Fruit fly (Drosophila melanogaster) whole organism, wandering third instar larva: ENCODE measurements around the gene Jhbp5.
A peak's percentile ranks its signal among the peaks of the same experiment; 100 is the strongest.

Source experiments
- Abd-B ChIP-seq: fragments of >200 bp; optimal IDR thresholded peaks from 2 replicates; lab custom pipeline; 2017; ENCODE audit warnings: missing biosample characterization, missing genetic modification characterization
- CG32264 ChIP-seq: fragments of 200-800 bp; sonication (Bioruptor generic); optimal IDR thresholded peaks from 2 replicates; lab custom pipeline; 2016; ENCODE audit warnings: missing biosample characterization, missing genetic modification characterization
- CG9705 ChIP-seq: fragments of 200-800 bp; sonication (Bioruptor generic); optimal IDR thresholded peaks from 2 replicates; lab custom pipeline; 2018; ENCODE audit warnings: missing biosample characterization, mild to moderate bottlenecking, missing genetic modification characterization
- CrebA ChIP-seq: fragments of 200-800 bp; sonication (Bioruptor generic); optimal IDR thresholded peaks from 2 replicates; lab custom pipeline; 2016; ENCODE audit warnings: missing biosample characterization, mild to moderate bottlenecking, missing genetic modification characterization, borderline replicate concordance
- Dfd ChIP-seq: fragments of >200 bp; optimal IDR thresholded peaks from 2 replicates; lab custom pipeline; 2017; ENCODE audit warnings: missing biosample characterization, missing genetic modification characterization
- Dif ChIP-seq: fragments of 200-275, 200-300 bp; sonication (Bioruptor generic); optimal IDR thresholded peaks from 2 replicates; lab custom pipeline; 2018; ENCODE audit warnings: missing biosample characterization, missing genetic modification characterization; ENCODE audit not compliant: partially characterized antibody
- GATAd ChIP-seq: sonication (Bioruptor generic); optimal IDR thresholded peaks from 2 replicates; lab custom pipeline; 2016; ENCODE audit warnings: missing biosample characterization, missing genetic modification characterization
- HLH106 ChIP-seq: fragments of 200-800 bp; optimal IDR thresholded peaks from 3 replicates; lab custom pipeline; 2019; ENCODE audit warnings: missing biosample characterization, mild to moderate bottlenecking, missing genetic modification characterization, moderate library complexity
- Hnf4 ChIP-seq: fragments of 200-800 bp; sonication (Bioruptor generic); optimal IDR thresholded peaks from 2 replicates; lab custom pipeline; 2016; ENCODE audit warnings: missing biosample characterization, mild to moderate bottlenecking, missing genetic modification characterization
- Hr78 ChIP-seq: fragments of >200 bp; optimal IDR thresholded peaks from 2 replicates; lab custom pipeline; 2017; ENCODE audit warnings: missing biosample characterization, missing genetic modification characterization
- Hr83 ChIP-seq: fragments of 200-300 bp; sonication (Bioruptor generic); optimal IDR thresholded peaks from 2 replicates; lab custom pipeline; 2016; ENCODE audit warnings: missing biosample characterization, mild to moderate bottlenecking, missing genetic modification characterization, moderate library complexity; ENCODE audit not compliant: poor library complexity, severe bottlenecking
- Jra ChIP-seq: sonication (Bioruptor generic); optimal IDR thresholded peaks from 2 replicates; lab custom pipeline; 2016; ENCODE audit warnings: missing biosample characterization, missing genetic modification characterization
- Mio ChIP-seq: sonication (Bioruptor generic); optimal IDR thresholded peaks from 2 replicates; lab custom pipeline; 2016; ENCODE audit warnings: missing biosample characterization, missing genetic modification characterization
- N ChIP-seq: fragments of >200 bp; optimal IDR thresholded peaks from 2 replicates; lab custom pipeline; 2018; ENCODE audit warnings: missing biosample characterization, missing external identifiers, missing genetic modification characterization
- Rel ChIP-seq, 2 experiments: fragments of 200-800 bp; sonication (Bioruptor generic) in 1 of 2; optimal IDR thresholded peaks; 2 replicates in 1 of 2; 3 replicates in 1 of 2; lab custom pipeline; 2016 to 2019; ENCODE audit warnings: mild to moderate bottlenecking in 2 of 2, missing biosample characterization in 2 of 2, missing genetic modification characterization in 2 of 2, moderate library complexity in 1 of 2
- Sp1 ChIP-seq: fragments of 200-800 bp; sonication (Bioruptor generic); optimal IDR thresholded peaks from 3 replicates; lab custom pipeline; 2019; ENCODE audit warnings: missing biosample characterization, mild to moderate bottlenecking, missing genetic modification characterization, moderate library complexity
- br ChIP-seq: fragments of 200-800 bp; sonication (Bioruptor generic); optimal IDR thresholded peaks from 2 replicates; lab custom pipeline; 2016; ENCODE audit warnings: missing biosample characterization, missing genetic modification characterization
- dl ChIP-seq, 2 experiments: fragments of 175-275, 200-275 bp in 1 of 2; fragments of 200-275 bp in 1 of 2; sonication (Bioruptor generic); optimal IDR thresholded peaks; lab custom pipeline; 2018; ENCODE audit warnings: mild to moderate bottlenecking in 2 of 2, missing biosample characterization in 2 of 2, missing genetic modification characterization in 2 of 2, moderate library complexity in 2 of 2; ENCODE audit not compliant: partially characterized antibody in 2 of 2, insufficient read depth in 1 of 2
- dmrt93B ChIP-seq: fragments of 200-800 bp; sonication (Bioruptor generic); optimal IDR thresholded peaks from 2 replicates; lab custom pipeline; 2018; ENCODE audit warnings: missing biosample characterization, mild to moderate bottlenecking, missing genetic modification characterization
- dsf ChIP-seq: sonication (Bioruptor generic); optimal IDR thresholded peaks from 2 replicates; lab custom pipeline; 2016; ENCODE audit warnings: missing biosample characterization, missing genetic modification characterization, borderline replicate concordance
- fru ChIP-seq: fragments of 200-800 bp; sonication (Bioruptor generic); optimal IDR thresholded peaks from 3 replicates; lab custom pipeline; 2016; ENCODE audit warnings: missing biosample characterization, mild to moderate bottlenecking, missing genetic modification characterization
- h ChIP-seq: fragments of 200-800 bp; sonication (Bioruptor generic); optimal IDR thresholded peaks from 3 replicates; lab custom pipeline; 2016; ENCODE audit warnings: missing biosample characterization, mild to moderate bottlenecking, missing genetic modification characterization
- pan ChIP-seq: fragments of >200 bp; optimal IDR thresholded peaks from 2 replicates; lab custom pipeline; 2017
- psq ChIP-seq: fragments of 200-800 bp; sonication (Bioruptor generic); optimal IDR thresholded peaks from 3 replicates; lab custom pipeline; 2017; ENCODE audit warnings: missing biosample characterization, mild to moderate bottlenecking, missing genetic modification characterization, moderate library complexity
- rgr ChIP-seq: fragments of 200-800 bp; sonication (Bioruptor generic); optimal IDR thresholded peaks from 3 replicates; lab custom pipeline; 2016; ENCODE audit warnings: missing biosample characterization, mild to moderate bottlenecking, missing genetic modification characterization
- sage ChIP-seq: fragments of 200-800 bp; sonication (Bioruptor generic); optimal IDR thresholded peaks from 2 replicates; lab custom pipeline; 2016; ENCODE audit warnings: missing biosample characterization, mild to moderate bottlenecking, missing genetic modification characterization
- tai ChIP-seq: sonication (Bioruptor generic); optimal IDR thresholded peaks from 2 replicates; lab custom pipeline; 2016; ENCODE audit warnings: missing biosample characterization, missing genetic modification characterization
- woc ChIP-seq: sonication (Bioruptor generic); optimal IDR thresholded peaks from 2 replicates; lab custom pipeline; 2016; ENCODE audit warnings: missing biosample characterization, mild to moderate bottlenecking, missing genetic modification characterization

The Jhbp5 gene

dm6 chr3R:16010009-16010505 is 35.9 kb downstream of the Jhbp5 start:
- TF ChIP-seq CrebA (GFP tag; lab: Kevin White, UChicago): peak; percentile 12
- TF ChIP-seq GATAd (GFP tag; lab: Kevin White, UChicago): no peak
- TF ChIP-seq h (GFP tag; lab: Kevin White, UChicago): peak; percentile 48
- peak; percentile 63 for TF ChIP-seq br (GFP tag; lab: Kevin White, UChicago)
- no peak for TF ChIP-seq HLH106 (tag; lab: Kevin White, UChicago)
- TF ChIP-seq Rel (GFP tag; optimal IDR thresholded peaks at IDR 0.05; lab: Kevin White, UChicago): no peak
- peak; percentile 80 for TF ChIP-seq Rel (tag; optimal IDR thresholded peaks at IDR 0.05; lab: Kevin White, UChicago)

- TF ChIP-seq Mio (GFP tag; lab: Kevin White, UChicago) (no peak), Hnf4 (GFP tag; lab: Kevin White, UChicago) (peak; percentile 34), rgr (GFP tag; lab: Kevin White, UChicago) (peak; percentile 14), br (GFP tag; lab: Kevin White, UChicago) (peak; percentile 13), h (GFP tag; lab: Kevin White, UChicago) (peak; percentile 40), pan (no peak), Rel (GFP tag; optimal IDR thresholded peaks at IDR 0.05; lab: Kevin White, UChicago) (no peak), Rel (tag; optimal IDR thresholded peaks at IDR 0.05; lab: Kevin White, UChicago) (peak; percentile 47), tai (no peak), fru (peak; percentile 19), Jra (peak; percentile 21)
Measured at dm6 chr3R:16009030-16009429, 36.9 kb downstream of the Jhbp5 start, which contains the start of gene GATAe. Gene GATAe (plus strand): TSS chr3R:16009105.

DNA sequence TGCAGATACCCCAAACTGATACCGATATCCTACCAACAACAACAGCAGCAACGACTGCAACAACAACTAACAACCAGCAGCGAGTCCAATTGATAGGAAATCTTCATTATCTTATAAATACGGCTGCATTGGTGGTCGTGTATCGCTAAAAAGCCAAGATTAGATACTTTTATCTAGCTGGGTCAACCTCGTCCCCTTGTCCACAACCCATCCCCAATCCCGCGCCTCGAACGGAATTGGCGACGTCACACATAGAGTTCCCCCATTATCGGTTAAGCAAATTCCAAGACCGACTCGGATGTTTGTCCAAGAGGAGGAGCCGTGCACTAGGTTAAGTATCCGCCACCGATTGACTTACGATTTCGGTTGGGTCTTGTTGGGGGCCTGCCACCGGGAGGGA is 37.6 kb downstream of the Jhbp5 start:
- TF ChIP-seq Sp1 (GFP tag; lab: Kevin White, UChicago): no peak
- TF ChIP-seq woc (GFP tag; lab: Kevin White, UChicago): no peak
- TF ChIP-seq Rel (GFP tag; optimal IDR thresholded peaks at IDR 0.05; lab: Kevin White, UChicago): no peak
- peak; percentile 56 for TF ChIP-seq Rel (tag; optimal IDR thresholded peaks at IDR 0.05; lab: Kevin White, UChicago)

- TF ChIP-seq Sp1 (GFP tag; lab: Kevin White, UChicago) (no peak), Rel (GFP tag; optimal IDR thresholded peaks at IDR 0.05; lab: Kevin White, UChicago) (no peak), Rel (tag; optimal IDR thresholded peaks at IDR 0.05; lab: Kevin White, UChicago) (peak; percentile 37), rgr (GFP tag; lab: Kevin White, UChicago) (peak; percentile 18)
Measured at dm6 chr3R:16006806-16007556, 38.9 kb downstream of the Jhbp5 start.

dm6 chr3R:16005943-16006342 is 40.0 kb downstream of the Jhbp5 start:
- no peak for TF ChIP-seq sage
- TF ChIP-seq Hr78: no peak
- no peak for TF ChIP-seq br (GFP tag; lab: Kevin White, UChicago)
- TF ChIP-seq Jra: no peak
- no peak for TF ChIP-seq Hr83 (GFP tag; lab: Kevin White, UChicago)
- TF ChIP-seq dl (GFP tag; optimal IDR thresholded peaks at IDR 0.05; lab: Kevin White, UChicago; ENCODE audit: insufficient read depth in 1 of 2, partially characterized antibody in 2 of 2): no peak
- TF ChIP-seq dmrt93B (GFP tag; lab: Kevin White, UChicago): no peak
- TF ChIP-seq CG9705 (GFP tag; lab: Kevin White, UChicago): no peak
- TF ChIP-seq Dif (GFP tag; lab: Kevin White, UChicago): no peak
- TF ChIP-seq N: no peak
- no peak for TF ChIP-seq psq (GFP tag; lab: Kevin White, UChicago)
- TF ChIP-seq Hnf4 (GFP tag; lab: Kevin White, UChicago): no peak
- no peak for TF ChIP-seq Dfd (GFP tag; lab: Kevin White, UChicago)
- no peak for TF ChIP-seq h (GFP tag; lab: Kevin White, UChicago)
- TF ChIP-seq tai: no peak
- TF ChIP-seq CG32264 (GFP tag; lab: Kevin White, UChicago): no peak
- TF ChIP-seq Abd-B: no peak
- TF ChIP-seq dsf (GFP tag; lab: Kevin White, UChicago): no peak
